Fruit fly (Drosophila melanogaster): Measurements from ENCODE around the gene CG32485.

CG32485 gene

dm6 chr3L:3034779-3035643 is 15.1 kb upstream of the CG32485 start, which contains the start of gene CG2162 (continued):
- TF ChIP-seq Hsf (GFP tag; optimal IDR thresholded peaks at IDR 0.05) (no peak), Atf-2 (GFP tag; optimal IDR thresholded peaks at IDR 0.05) (no peak), Taf1 (GFP tag; IDR thresholded peaks at IDR 0.05) (no peak), H2.0 (GFP tag; IDR thresholded peaks at IDR 0.05) (no peak), fd3F (GFP tag; optimal IDR thresholded peaks at IDR 0.05) (no peak), bowl (GFP tag; IDR thresholded peaks at IDR 0.05) (no peak), NK7.1 (GFP tag; optimal IDR thresholded peaks at IDR 0.05) (no peak), HLH3B (GFP tag; IDR thresholded peaks at IDR 0.05) (no peak), CG13775 (GFP tag; optimal IDR thresholded peaks at IDR 0.05) (no peak), pb (GFP tag; optimal IDR thresholded peaks at IDR 0.05) (no peak), Aef1 (GFP tag; IDR thresholded peaks at IDR 0.05) (peak; percentile 57), CG18262 (tag; optimal IDR thresholded peaks at IDR 0.05) (no peak), Bdp1 (GFP tag; optimal IDR thresholded peaks at IDR 0.05) (no peak), peb (GFP tag; IDR thresholded peaks at IDR 0.05) (no peak), CG17612 (GFP tag; IDR thresholded peaks at IDR 0.05) (no peak), dimm (GFP tag; IDR thresholded peaks at IDR 0.05) (no peak), lov (optimal IDR thresholded peaks at IDR 0.05) (no peak), lov (GFP tag; IDR thresholded peaks at IDR 0.05) (no peak), fru (optimal IDR thresholded peaks at IDR 0.05) (no peak), tll (GFP tag; optimal IDR thresholded peaks at IDR 0.05) (no peak), CG14667 (GFP tag; IDR thresholded peaks at IDR 0.05) (no peak), CG16779 (GFP tag; IDR thresholded peaks at IDR 0.05) (no peak), H15 (GFP tag; IDR thresholded peaks at IDR 0.05) (no peak), mirr (GFP tag; optimal IDR thresholded peaks at IDR 0.05) (peak; percentile 5), btn (GFP tag; optimal IDR thresholded peaks at IDR 0.05) (no peak), al (GFP tag; IDR thresholded peaks at IDR 0.05) (no peak), CG8924 (tag; optimal IDR thresholded peaks at IDR 0.05) (no peak), CG6254 (GFP tag; optimal IDR thresholded peaks at IDR 0.05) (no peak), CG13894 (tag; optimal IDR thresholded peaks at IDR 0.05) (peak; percentile 27), CG11085 (GFP tag; IDR thresholded peaks at IDR 0.05) (no peak), CG17829 (tag; optimal IDR thresholded peaks at IDR 0.05) (no peak), gro (GFP tag; optimal IDR thresholded peaks at IDR 0.05) (peak; percentile 34), cas (GFP tag; IDR thresholded peaks at IDR 0.05) (no peak), usp (GFP tag; optimal IDR thresholded peaks at IDR 0.05) (no peak), wek (GFP tag; optimal IDR thresholded peaks at IDR 0.05) (no peak), gcm (GFP tag; optimal IDR thresholded peaks at IDR 0.05) (no peak), Nf-YC (tag; optimal IDR thresholded peaks at IDR 0.05) (peak; percentile 41), CG14441 (GFP tag; IDR thresholded peaks at IDR 0.05) (no peak), sd (tag; optimal IDR thresholded peaks at IDR 0.05) (peak; percentile 77), CG17328 (GFP tag; IDR thresholded peaks at IDR 0.05) (no peak), croc (GFP tag; conservative IDR thresholded peaks at IDR 0.05) (no peak), MBD-R2 (GFP tag; IDR thresholded peaks at IDR 0.05) (0 out of 2 replicates have a peak, but pooled peaks have one; percentile 21), CG3065 (GFP tag; optimal IDR thresholded peaks at IDR 0.05) (no peak), CG8359 (GFP tag; optimal IDR thresholded peaks at IDR 0.05; ENCODE audit: borderline replicate concordance) (no peak), scrt (GFP tag; optimal IDR thresholded peaks at IDR 0.05) (no peak), Sry-δ (GFP tag; optimal IDR thresholded peaks at IDR 0.05) (peak; percentile 31), CG13287 (GFP tag; IDR thresholded peaks at IDR 0.05; ENCODE audit: partially characterized antibody) (peak; percentile 32; the same call in 1 of the 2 replicates), hbn (GFP tag; IDR thresholded peaks at IDR 0.05; ENCODE audit: partially characterized antibody) (peak; percentile 21; the same call in 1 of the 2 replicates), Hr39 (optimal IDR thresholded peaks at IDR 0.05) (no peak), Mrtf (GFP tag; IDR thresholded peaks at IDR 0.05) (no peak), CG32532 (GFP tag; IDR thresholded peaks at IDR 0.05) (no peak), vvl (GFP tag; IDR thresholded peaks at IDR 0.05) (no peak)

Measured in whole organism, embryonic.